Worm (Caenorhabditis elegans) whole organism, midembryonic: Measurements from ENCODE around the gene slcr-46.3.

Experiments used
- T22C8.4 ChIP-seq: fragments of 200-800 bp; sonication (Bioruptor generic); IDR thresholded peaks from 2 replicates; pipeline ENCODE4 v1.3.6; 2022; ENCODE audit warnings: missing genetic modification characterization, missing compliant biosample characterization
- ref-1 ChIP-seq: fragments of 200-800 bp; sonication (Bioruptor generic); conservative IDR thresholded peaks from 2 replicates; pipeline ENCODE4 v1.3.6; 2022; ENCODE audit warnings: missing genetic modification reagents, missing genetic modification characterization, missing compliant biosample characterization

DNA sequence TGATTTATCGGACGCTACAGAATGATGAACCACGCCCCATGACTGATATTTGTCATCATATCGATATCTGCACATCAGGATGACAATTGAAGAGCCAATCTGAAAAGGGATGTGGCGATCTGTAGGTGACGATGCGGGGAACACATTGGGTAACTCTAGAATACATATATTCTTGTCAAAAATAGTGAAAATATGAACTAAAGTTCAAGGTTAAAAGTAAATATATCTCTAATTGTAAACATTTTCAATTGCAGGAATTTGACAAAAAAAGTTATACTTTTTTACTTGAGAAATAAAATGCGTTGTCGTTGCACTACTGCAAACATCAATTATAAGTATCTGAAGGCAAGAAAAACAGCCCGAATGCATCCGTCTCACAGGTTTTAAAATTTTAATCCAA, 29.0 kb upstream of the slcr-46.3 start, which contains the start of gene F58E6.6:
- TF ChIP-seq T22C8.4 = no peak
- no peak for TF ChIP-seq ref-1
